Fruit fly (Drosophila melanogaster) whole organism, prepupa: ENCODE measurements around the gene crp.

Source experiments
- CG3032 ChIP-seq: fragments of 200-800 bp; optimal IDR thresholded peaks from 2 replicates; lab custom pipeline; 2019; ENCODE audit warnings: missing biosample characterization, mild to moderate bottlenecking, missing genetic modification characterization, moderate library complexity
- CG6854 ChIP-seq: fragments of 200-800 bp; sonication (Bioruptor generic); optimal IDR thresholded peaks from 2 replicates; lab custom pipeline; 2017; ENCODE audit warnings: missing biosample characterization, mild to moderate bottlenecking, missing genetic modification characterization
- Eip78C ChIP-seq: fragments of 200-800 bp; sonication (Bioruptor generic); peaks from one replicate; lab custom pipeline; 2016; ENCODE audit warnings: missing biosample characterization, missing genetic modification characterization

dm6 chr2L:16282077-16282471, 5.5 kb downstream of the crp start:
- TF ChIP-seq Eip78C = no peak
- no peak for TF ChIP-seq CG3032
- TF ChIP-seq CG6854 (GFP tag; lab: Kevin White, UChicago) = peak; percentile 1
